Worm (Caenorhabditis elegans): ENCODE data around the gene rgs-2.

ce11 chrX:12730075-12730474, 17.6 kb downstream of the rgs-2 start:
- TF ChIP-seq alr-1 (tag; optimal IDR thresholded peaks at IDR 0.05; ENCODE audit: borderline replicate concordance), result no peak
- no peak for TF ChIP-seq efl-3 (GFP tag; optimal IDR thresholded peaks at IDR 0.05)
- no peak for TF ChIP-seq skn-1 (tag; optimal IDR thresholded peaks at IDR 0.05)
- no peak for TF ChIP-seq pax-3 (tag; optimal IDR thresholded peaks at IDR 0.05)
- no peak for TF ChIP-seq blmp-1 (tag; optimal IDR thresholded peaks at IDR 0.05)
- no peak for TF ChIP-seq Y116A8C.19 (tag; optimal IDR thresholded peaks at IDR 0.05; ENCODE audit: borderline replicate concordance)
- no peak for TF ChIP-seq snpc-4 (tag; optimal IDR thresholded peaks at IDR 0.05)
- no peak for TF ChIP-seq ztf-11 (tag; optimal IDR thresholded peaks at IDR 0.05)
- TF ChIP-seq fkh-8 (tag; optimal IDR thresholded peaks at IDR 0.05), result no peak
- TF ChIP-seq ceh-82 (tag; optimal IDR thresholded peaks at IDR 0.05), result no peak
- no peak for TF ChIP-seq lin-13 (GFP tag; optimal IDR thresholded peaks at IDR 0.05)
